Fruit fly (Drosophila melanogaster): Measurements from ENCODE around the gene omd.

Gene omd

dm6 chr3R:13647734-13648541, 39.1 kb downstream of the omd start (continued):
- peak; percentile 90 for TF ChIP-seq ftz-f1 (GFP tag; optimal IDR thresholded peaks at IDR 0.05)
- TF ChIP-seq CG43689 (GFP tag; IDR thresholded peaks at IDR 0.05), result no peak
- TF ChIP-seq CTCF (GFP tag; optimal IDR thresholded peaks at IDR 0.05), result no peak
- no peak for TF ChIP-seq CG32532 (GFP tag; IDR thresholded peaks at IDR 0.05)
- TF ChIP-seq scrt (GFP tag; optimal IDR thresholded peaks at IDR 0.05), result no peak
- TF ChIP-seq Atf-2 (GFP tag; optimal IDR thresholded peaks at IDR 0.05), result no peak
- TF ChIP-seq CG4854 (GFP tag; optimal IDR thresholded peaks at IDR 0.05), result no peak
- no peak for TF ChIP-seq Nf-YB (GFP tag; optimal IDR thresholded peaks at IDR 0.05)
- no peak for TF ChIP-seq gfzf (GFP tag; optimal IDR thresholded peaks at IDR 0.05)
- no peak for TF ChIP-seq Adf1 (GFP tag; IDR thresholded peaks at IDR 0.05)
- peak; percentile 45 for TF ChIP-seq Elba2 (GFP tag; optimal IDR thresholded peaks at IDR 0.05)
- no peak for TF ChIP-seq pnt (GFP tag; optimal IDR thresholded peaks at IDR 0.05)
- TF ChIP-seq fd102C (GFP tag; optimal IDR thresholded peaks at IDR 0.05), result no peak
- no peak for TF ChIP-seq CG11560 (tag; IDR thresholded peaks at IDR 0.05)
- TF ChIP-seq zf30C (GFP tag; optimal IDR thresholded peaks at IDR 0.05), result no peak
- no peak for TF ChIP-seq CG2889 (GFP tag; IDR thresholded peaks at IDR 0.05)
- TF ChIP-seq Poxn (GFP tag; IDR thresholded peaks at IDR 0.05), result no peak
- no peak for TF ChIP-seq Lhr (GFP tag; optimal IDR thresholded peaks at IDR 0.05)
- 0 out of 3 replicates have a peak, but pooled peaks have one; percentile 10 for TF ChIP-seq Aef1 (GFP tag; IDR thresholded peaks at IDR 0.05)
- no peak for TF ChIP-seq Blimp-1 (GFP tag; optimal IDR thresholded peaks at IDR 0.05)
- TF ChIP-seq insv (GFP tag; optimal IDR thresholded peaks at IDR 0.05), result peak in 1 of 2 experiments; percentile 60
- TF ChIP-seq yki (optimal IDR thresholded peaks at IDR 0.05), result no peak
- no peak for TF ChIP-seq CG9797 (GFP tag; optimal IDR thresholded peaks at IDR 0.05)
- no peak for TF ChIP-seq CG12659 (GFP tag; optimal IDR thresholded peaks at IDR 0.05)
- TF ChIP-seq CG15479 (GFP tag; optimal IDR thresholded peaks at IDR 0.05), result peak; percentile 24
- no peak for TF ChIP-seq pb (GFP tag; optimal IDR thresholded peaks at IDR 0.05)
- peak; percentile 8 for TF ChIP-seq sqz (GFP tag; optimal IDR thresholded peaks at IDR 0.05)
- no peak for TF ChIP-seq CG4707 (GFP tag; optimal IDR thresholded peaks at IDR 0.05)
- TF ChIP-seq kah (GFP tag; optimal IDR thresholded peaks at IDR 0.05), result no peak
- no peak for TF ChIP-seq CG12236 (GFP tag; optimal IDR thresholded peaks at IDR 0.05)
- no peak for TF ChIP-seq cwo (GFP tag; optimal IDR thresholded peaks at IDR 0.05)
- no peak for TF ChIP-seq CG15601 (tag; optimal IDR thresholded peaks at IDR 0.05)
- no peak for TF ChIP-seq wek (GFP tag; optimal IDR thresholded peaks at IDR 0.05)
- no peak for TF ChIP-seq CG5245 (GFP tag; optimal IDR thresholded peaks at IDR 0.05)
- no peak for TF ChIP-seq mam (GFP tag; optimal IDR thresholded peaks at IDR 0.05)
- no peak for TF ChIP-seq lab (GFP tag; optimal IDR thresholded peaks at IDR 0.05)
- no peak for TF ChIP-seq esg (GFP tag; conservative IDR thresholded peaks at IDR 0.05)
- TF ChIP-seq Atf6 (GFP tag; IDR thresholded peaks at IDR 0.05), result no peak
- no peak for TF ChIP-seq CG6272 (GFP tag; IDR thresholded peaks at IDR 0.05)
- no peak for TF ChIP-seq HmgZ (tag; optimal IDR thresholded peaks at IDR 0.05)
- no peak for TF ChIP-seq CG31441 (GFP tag; IDR thresholded peaks at IDR 0.05)
- TF ChIP-seq ci (GFP tag; IDR thresholded peaks at IDR 0.05), result no peak
- peak; percentile 73; the same call in 1 of the 4 replicates for TF ChIP-seq chinmo (GFP tag; IDR thresholded peaks at IDR 0.05; ENCODE audit: partially characterized antibody)
- TF ChIP-seq salm (tag; optimal IDR thresholded peaks at IDR 0.05), result no peak
- no peak for TF ChIP-seq CG11247 (GFP tag; IDR thresholded peaks at IDR 0.05)
- no peak for TF ChIP-seq bsh (GFP tag; optimal IDR thresholded peaks at IDR 0.05)
- TF ChIP-seq phol (tag; optimal IDR thresholded peaks at IDR 0.05), result no peak
- no peak for TF ChIP-seq CG10959 (GFP tag; IDR thresholded peaks at IDR 0.05)
- TF ChIP-seq seq (GFP tag; IDR thresholded peaks at IDR 0.05), result no peak
- TF ChIP-seq dysf (GFP tag; IDR thresholded peaks at IDR 0.05), result no peak
- TF ChIP-seq CG6854 (GFP tag; optimal IDR thresholded peaks at IDR 0.05), result no peak
